Fruit fly (Drosophila melanogaster) whole organism, wandering third instar larva: ENCODE results near the gene Mlc2.

Experiments used
- CG32264 ChIP-seq: fragments of 200-800 bp; sonication (Bioruptor generic); optimal IDR thresholded peaks from 2 replicates; lab custom pipeline; 2016; ENCODE audit warnings: missing biosample characterization, missing genetic modification characterization
- CG9705 ChIP-seq: fragments of 200-800 bp; sonication (Bioruptor generic); optimal IDR thresholded peaks from 2 replicates; lab custom pipeline; 2018; ENCODE audit warnings: missing biosample characterization, mild to moderate bottlenecking, missing genetic modification characterization
- CrebA ChIP-seq: fragments of 200-800 bp; sonication (Bioruptor generic); optimal IDR thresholded peaks from 2 replicates; lab custom pipeline; 2016; ENCODE audit warnings: missing biosample characterization, mild to moderate bottlenecking, missing genetic modification characterization, borderline replicate concordance
- Dfd ChIP-seq: fragments of >200 bp; optimal IDR thresholded peaks from 2 replicates; lab custom pipeline; 2017; ENCODE audit warnings: missing biosample characterization, missing genetic modification characterization
- Dif ChIP-seq: fragments of 200-275, 200-300 bp; sonication (Bioruptor generic); optimal IDR thresholded peaks from 2 replicates; lab custom pipeline; 2018; ENCODE audit warnings: missing biosample characterization, missing genetic modification characterization; ENCODE audit not compliant: partially characterized antibody
- GATAd ChIP-seq: sonication (Bioruptor generic); optimal IDR thresholded peaks from 2 replicates; lab custom pipeline; 2016; ENCODE audit warnings: missing biosample characterization, missing genetic modification characterization
- HLH106 ChIP-seq: fragments of 200-800 bp; optimal IDR thresholded peaks from 3 replicates; lab custom pipeline; 2019; ENCODE audit warnings: missing biosample characterization, mild to moderate bottlenecking, missing genetic modification characterization, moderate library complexity
- Hnf4 ChIP-seq: fragments of 200-800 bp; sonication (Bioruptor generic); optimal IDR thresholded peaks from 2 replicates; lab custom pipeline; 2016; ENCODE audit warnings: missing biosample characterization, mild to moderate bottlenecking, missing genetic modification characterization
- Hr78 ChIP-seq: fragments of >200 bp; optimal IDR thresholded peaks from 2 replicates; lab custom pipeline; 2017; ENCODE audit warnings: missing biosample characterization, missing genetic modification characterization
- Hr83 ChIP-seq: fragments of 200-300 bp; sonication (Bioruptor generic); optimal IDR thresholded peaks from 2 replicates; lab custom pipeline; 2016; ENCODE audit warnings: missing biosample characterization, mild to moderate bottlenecking, missing genetic modification characterization, moderate library complexity; ENCODE audit not compliant: poor library complexity, severe bottlenecking
- Jra ChIP-seq: sonication (Bioruptor generic); optimal IDR thresholded peaks from 2 replicates; lab custom pipeline; 2016; ENCODE audit warnings: missing biosample characterization, missing genetic modification characterization
- Myc ChIP-seq: fragments of >200 bp; optimal IDR thresholded peaks from 2 replicates; lab custom pipeline; 2017
- N ChIP-seq: fragments of >200 bp; optimal IDR thresholded peaks from 2 replicates; lab custom pipeline; 2018; ENCODE audit warnings: missing biosample characterization, missing external identifiers, missing genetic modification characterization
- Rel ChIP-seq, 2 experiments: fragments of 200-800 bp; sonication (Bioruptor generic) in 1 of 2; optimal IDR thresholded peaks; 2 replicates in 1 of 2; 3 replicates in 1 of 2; lab custom pipeline; 2016 to 2019; ENCODE audit warnings: mild to moderate bottlenecking in 2 of 2, missing biosample characterization in 2 of 2, missing genetic modification characterization in 2 of 2, moderate library complexity in 1 of 2
- Sp1 ChIP-seq: fragments of 200-800 bp; sonication (Bioruptor generic); optimal IDR thresholded peaks from 3 replicates; lab custom pipeline; 2019; ENCODE audit warnings: missing biosample characterization, mild to moderate bottlenecking, missing genetic modification characterization, moderate library complexity
- Vsx2 ChIP-seq: fragments of 200-300, 225-300 bp; sonication (Bioruptor generic); optimal IDR thresholded peaks from 2 replicates; lab custom pipeline; 2018; ENCODE audit warnings: missing biosample characterization, missing genetic modification characterization; ENCODE audit not compliant: partially characterized antibody
- br ChIP-seq: fragments of 200-800 bp; sonication (Bioruptor generic); optimal IDR thresholded peaks from 2 replicates; lab custom pipeline; 2016; ENCODE audit warnings: missing biosample characterization, missing genetic modification characterization
- dl ChIP-seq, 2 experiments: fragments of 175-275, 200-275 bp in 1 of 2; fragments of 200-275 bp in 1 of 2; sonication (Bioruptor generic); optimal IDR thresholded peaks; lab custom pipeline; 2018; ENCODE audit warnings: mild to moderate bottlenecking in 2 of 2, missing biosample characterization in 2 of 2, missing genetic modification characterization in 2 of 2, moderate library complexity in 2 of 2; ENCODE audit not compliant: partially characterized antibody in 2 of 2, insufficient read depth in 1 of 2
- dmrt93B ChIP-seq: fragments of 200-800 bp; sonication (Bioruptor generic); optimal IDR thresholded peaks from 2 replicates; lab custom pipeline; 2018; ENCODE audit warnings: missing biosample characterization, mild to moderate bottlenecking, missing genetic modification characterization
- dsf ChIP-seq: sonication (Bioruptor generic); optimal IDR thresholded peaks from 2 replicates; lab custom pipeline; 2016; ENCODE audit warnings: missing biosample characterization, missing genetic modification characterization, borderline replicate concordance
- ey ChIP-seq: fragments of 200-800 bp; sonication (Bioruptor generic); optimal IDR thresholded peaks from 2 replicates; lab custom pipeline; 2016; ENCODE audit warnings: missing biosample characterization, missing genetic modification characterization
- foxo ChIP-seq, 2 experiments: fragments of 200-800 bp; sonication (Bioruptor generic); optimal IDR thresholded peaks; 2 replicates in 1 of 2; 3 replicates in 1 of 2; lab custom pipeline; 2016 to 2017; ENCODE audit warnings: missing biosample characterization in 2 of 2, missing genetic modification characterization in 2 of 2
- fru ChIP-seq: fragments of 200-800 bp; sonication (Bioruptor generic); optimal IDR thresholded peaks from 3 replicates; lab custom pipeline; 2016; ENCODE audit warnings: missing biosample characterization, mild to moderate bottlenecking, missing genetic modification characterization
- h ChIP-seq: fragments of 200-800 bp; sonication (Bioruptor generic); optimal IDR thresholded peaks from 3 replicates; lab custom pipeline; 2016; ENCODE audit warnings: missing biosample characterization, mild to moderate bottlenecking, missing genetic modification characterization
- jim ChIP-seq: fragments of 175-275, 200-325 bp; sonication (Bioruptor generic); optimal IDR thresholded peaks from 2 replicates; lab custom pipeline; 2016; ENCODE audit warnings: missing biosample characterization, mild to moderate bottlenecking, missing genetic modification characterization
- lola ChIP-seq: fragments of >200 bp; optimal IDR thresholded peaks from 2 replicates; lab custom pipeline; 2017; ENCODE audit warnings: missing biosample characterization, missing genetic modification characterization
- rgr ChIP-seq: fragments of 200-800 bp; sonication (Bioruptor generic); optimal IDR thresholded peaks from 3 replicates; lab custom pipeline; 2016; ENCODE audit warnings: missing biosample characterization, mild to moderate bottlenecking, missing genetic modification characterization
- sv ChIP-seq: fragments of 200-800 bp; sonication (Bioruptor generic); optimal IDR thresholded peaks from 3 replicates; lab custom pipeline; 2016; ENCODE audit warnings: missing biosample characterization, missing genetic modification characterization
- tai ChIP-seq: sonication (Bioruptor generic); optimal IDR thresholded peaks from 2 replicates; lab custom pipeline; 2016; ENCODE audit warnings: missing biosample characterization, missing genetic modification characterization
- usp ChIP-seq: fragments of >200 bp; optimal IDR thresholded peaks from 2 replicates; lab custom pipeline; 2017; ENCODE audit warnings: missing biosample characterization, missing genetic modification characterization
- woc ChIP-seq: sonication (Bioruptor generic); optimal IDR thresholded peaks from 2 replicates; lab custom pipeline; 2016; ENCODE audit warnings: missing biosample characterization, mild to moderate bottlenecking, missing genetic modification characterization

The Mlc2 gene

DNA sequence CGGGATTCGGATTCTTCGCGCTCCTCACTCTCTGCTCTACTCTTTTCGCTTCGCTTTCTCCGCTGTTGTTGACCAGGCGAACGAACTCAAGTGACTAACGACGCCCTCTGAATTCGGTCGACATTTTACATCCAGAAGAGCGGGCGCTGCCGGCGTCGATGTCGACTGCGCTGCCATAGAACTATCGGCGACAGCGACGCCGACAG lies 28.4 kb upstream of the Mlc2 start, which contains the start of gene CG9743:
TSS of gene CG9743 (minus strand) at position 101 of the 206 bp plus-strand sequence.
- TF ChIP-seq N (GFP tag; lab: Kevin White, UChicago) (no peak), CG32264 (GFP tag; lab: Kevin White, UChicago) (no peak), foxo (GFP tag; optimal IDR thresholded peaks at IDR 0.05; lab: Kevin White, UChicago) (no peak), Hr83 (GFP tag; lab: Kevin White, UChicago) (no peak), CG9705 (GFP tag; lab: Kevin White, UChicago) (no peak), woc (GFP tag; lab: Kevin White, UChicago) (no peak), br (no peak), CrebA (GFP tag; lab: Kevin White, UChicago) (no peak), lola (GFP tag; lab: Kevin White, UChicago) (no peak), usp (GFP tag; lab: Kevin White, UChicago) (no peak)

DNA sequence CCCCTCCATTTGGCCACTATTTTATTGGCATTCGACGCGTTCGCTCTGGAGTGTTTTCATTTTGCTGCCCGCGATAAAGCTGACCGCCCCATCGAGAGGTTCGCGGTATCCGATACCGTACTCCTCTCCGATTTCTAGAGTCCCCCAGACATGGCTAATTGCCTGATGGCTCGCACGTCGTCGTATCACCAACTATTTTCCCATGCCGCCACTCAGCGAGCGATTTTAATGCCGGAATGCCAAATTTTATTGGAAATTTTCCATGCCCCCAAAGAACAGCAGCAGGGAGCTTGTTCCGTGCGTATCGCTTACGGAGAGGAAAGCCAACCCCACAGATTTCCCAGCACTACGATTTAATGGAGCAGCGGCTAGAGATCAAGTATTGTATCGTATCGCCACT lies 26.7 kb upstream of the Mlc2 start:
- TF ChIP-seq jim (GFP tag; lab: Kevin White, UChicago), result no peak
- no peak for TF ChIP-seq sv (GFP tag; lab: Kevin White, UChicago)
- no peak for TF ChIP-seq Hr78 (GFP tag; lab: Kevin White, UChicago)
- no peak for TF ChIP-seq woc (GFP tag; lab: Kevin White, UChicago)
- TF ChIP-seq CG32264 (GFP tag; lab: Kevin White, UChicago), result no peak
- TF ChIP-seq CG9705 (GFP tag; lab: Kevin White, UChicago), result no peak
- TF ChIP-seq GATAd (GFP tag; lab: Kevin White, UChicago), result no peak
- TF ChIP-seq HLH106 (tag; lab: Kevin White, UChicago), result no peak
- TF ChIP-seq fru, result no peak
- no peak for TF ChIP-seq Hr83 (GFP tag; lab: Kevin White, UChicago)
- no peak for TF ChIP-seq dmrt93B
- no peak for TF ChIP-seq Hnf4 (GFP tag; lab: Kevin White, UChicago)
- TF ChIP-seq lola (GFP tag; lab: Kevin White, UChicago), result no peak
- TF ChIP-seq Vsx2 (GFP tag; lab: Kevin White, UChicago), result no peak
- no peak for TF ChIP-seq foxo (GFP tag; optimal IDR thresholded peaks at IDR 0.05; lab: Kevin White, UChicago)
- no peak for TF ChIP-seq Myc (lab: Kevin White, UChicago)
- TF ChIP-seq, all 38 proteins: peak for 0

DNA sequence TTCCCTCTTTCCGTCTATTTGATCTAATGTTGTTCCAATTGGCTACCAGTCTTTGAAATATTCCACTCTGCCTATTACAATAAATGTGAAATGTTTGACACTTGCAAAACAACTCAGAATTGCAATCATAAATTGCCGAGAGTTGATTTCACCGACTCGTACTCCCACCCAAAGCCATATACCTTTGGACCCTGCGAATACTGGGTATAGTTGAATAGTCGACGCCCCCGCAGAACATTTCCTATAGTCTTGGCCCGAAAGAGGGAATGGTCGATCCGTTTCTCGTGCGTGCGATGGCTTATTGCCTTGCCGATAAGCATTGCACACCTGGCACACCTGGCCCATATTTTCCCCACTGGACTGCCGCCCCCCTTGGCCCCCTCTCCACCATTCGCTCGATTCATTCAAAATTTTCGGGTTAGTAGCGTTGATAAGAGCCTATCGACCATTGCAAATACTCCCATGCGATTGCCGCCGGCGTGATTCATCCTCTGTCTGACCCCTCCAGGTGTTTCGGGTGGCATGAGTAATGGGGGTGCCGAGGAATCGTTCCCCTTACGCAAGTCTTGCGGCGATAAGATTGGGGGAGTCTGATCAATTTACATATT lies 25.8 kb upstream of the Mlc2 start:
- TF ChIP-seq fru (peak; percentile 44), h (GFP tag; lab: Kevin White, UChicago) (peak; percentile 37), Hr78 (GFP tag; lab: Kevin White, UChicago) (no peak), Rel (GFP tag; optimal IDR thresholded peaks at IDR 0.05; lab: Kevin White, UChicago) (no peak), Rel (tag; optimal IDR thresholded peaks at IDR 0.05; lab: Kevin White, UChicago) (peak; percentile 33), Myc (lab: Kevin White, UChicago) (no peak), Jra (peak; percentile 10), Dif (GFP tag; lab: Kevin White, UChicago) (no peak)

DNA sequence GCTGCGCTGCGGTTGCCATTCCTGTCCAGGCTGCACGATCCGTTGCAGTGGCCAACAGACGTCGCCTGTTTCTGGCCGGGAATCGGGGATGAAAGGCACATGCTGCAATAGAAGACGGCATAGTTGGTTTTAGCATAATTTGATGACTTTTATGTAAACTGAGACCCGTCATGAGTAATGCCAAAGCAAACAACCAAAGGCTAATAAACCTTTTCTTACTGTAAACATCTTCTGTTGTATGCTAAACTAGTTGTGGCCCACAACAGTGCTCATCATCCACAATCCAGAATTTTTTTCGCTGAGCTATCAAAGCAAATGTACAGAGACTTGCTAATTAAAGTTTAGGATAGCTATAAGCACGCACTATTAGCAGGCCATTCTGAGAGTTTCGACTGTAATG lies 24.4 kb upstream of the Mlc2 start:
- TF ChIP-seq lola (GFP tag; lab: Kevin White, UChicago) (no peak), Dfd (GFP tag; lab: Kevin White, UChicago) (no peak), h (GFP tag; lab: Kevin White, UChicago) (no peak), dmrt93B (no peak), Sp1 (GFP tag; lab: Kevin White, UChicago) (no peak), br (no peak), dl (GFP tag; optimal IDR thresholded peaks at IDR 0.05; lab: Kevin White, UChicago; ENCODE audit: insufficient read depth in 1 of 2, partially characterized antibody in 2 of 2) (no peak), usp (GFP tag; lab: Kevin White, UChicago) (no peak), Dif (GFP tag; lab: Kevin White, UChicago) (no peak)

DNA sequence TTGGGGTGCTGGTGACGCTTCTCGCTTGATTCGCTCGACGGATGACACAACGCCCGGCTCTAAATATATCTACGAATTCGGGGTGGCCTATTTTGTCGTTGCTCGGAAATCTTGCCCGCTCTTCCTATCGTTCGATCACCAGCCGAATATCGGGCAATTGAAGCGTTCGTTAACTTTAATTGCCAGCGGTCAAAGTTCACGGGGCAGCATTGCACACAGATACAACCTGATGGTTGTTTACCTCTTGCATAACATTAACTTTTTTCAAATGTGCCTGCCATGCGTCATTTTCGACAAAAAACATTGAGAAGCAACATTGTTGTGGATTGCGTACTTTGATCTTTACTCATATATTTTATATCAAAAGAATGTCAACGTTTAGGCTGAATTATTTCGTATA lies 23.4 kb upstream of the Mlc2 start:
- no peak for TF ChIP-seq h (GFP tag; lab: Kevin White, UChicago)
- no peak for TF ChIP-seq rgr (GFP tag; lab: Kevin White, UChicago)
- no peak for TF ChIP-seq dsf
- no peak for TF ChIP-seq Dfd (GFP tag; lab: Kevin White, UChicago)
- TF ChIP-seq CG9705 (GFP tag; lab: Kevin White, UChicago), result no peak
- no peak for TF ChIP-seq GATAd (GFP tag; lab: Kevin White, UChicago)
- no peak for TF ChIP-seq Hnf4 (GFP tag; lab: Kevin White, UChicago)
- no peak for TF ChIP-seq tai
- TF ChIP-seq Jra, result no peak
- TF ChIP-seq ey (GFP tag; lab: Kevin White, UChicago), result no peak
- no peak for TF ChIP-seq Rel (GFP tag; optimal IDR thresholded peaks at IDR 0.05; lab: Kevin White, UChicago)
- no peak for TF ChIP-seq Rel (tag; optimal IDR thresholded peaks at IDR 0.05; lab: Kevin White, UChicago)
- no peak for TF ChIP-seq N (GFP tag; lab: Kevin White, UChicago)
- TF ChIP-seq dl (GFP tag; optimal IDR thresholded peaks at IDR 0.05; lab: Kevin White, UChicago; ENCODE audit: insufficient read depth in 1 of 2, partially characterized antibody in 2 of 2), result no peak
- TF ChIP-seq Myc (lab: Kevin White, UChicago), result no peak
- TF ChIP-seq HLH106 (tag; lab: Kevin White, UChicago), result no peak
- no peak for TF ChIP-seq Dif (GFP tag; lab: Kevin White, UChicago)
- no peak for TF ChIP-seq sv (GFP tag; lab: Kevin White, UChicago)
- TF ChIP-seq, all 38 proteins: peak for 0
